Worm (Caenorhabditis elegans) whole organism, young adult: ENCODE data around the gene cbp-2.

Source experiments
- B0035.1 ChIP-seq: sonication (generic microtip); optimal IDR thresholded peaks from 2 replicates; lab custom pipeline; 2016; ENCODE audit warnings: missing genetic modification characterization, mild to moderate bottlenecking, missing compliant biosample characterization, missing genotype, missing genetic modification reagents
- F10E7.11 ChIP-seq: sonication (generic microtip); optimal IDR thresholded peaks from 2 replicates; lab custom pipeline; 2017; ENCODE audit warnings: mild to moderate bottlenecking, missing genetic modification characterization, moderate library complexity, missing compliant biosample characterization
- F39B2.1 ChIP-seq: fragments of 200-800 bp; sonication (Bioruptor generic); IDR thresholded peaks from 2 replicates; pipeline ENCODE4 v1.3.6; 2022; ENCODE audit warnings: missing genetic modification reagents, missing genetic modification characterization, missing compliant biosample characterization
- F55B11.4 ChIP-seq: sonication (generic microtip); optimal IDR thresholded peaks from 2 replicates; lab custom pipeline; 2016; ENCODE audit warnings: missing compliant biosample characterization, missing genetic modification characterization, borderline replicate concordance; ENCODE audit not compliant: insufficient read depth
- F57A8.1 ChIP-seq: fragments of 200-800 bp; sonication (Bioruptor generic); optimal IDR thresholded peaks from 2 replicates; lab custom pipeline; 2018; ENCODE audit warnings: mild to moderate bottlenecking, missing genetic modification characterization, moderate library complexity, missing compliant biosample characterization
- F57C9.4 ChIP-seq: sonication (generic microtip); optimal IDR thresholded peaks from 2 replicates; lab custom pipeline; 2017; ENCODE audit warnings: mild to moderate bottlenecking, missing genetic modification characterization, missing compliant biosample characterization
- Y53F4B.3 ChIP-seq: fragments of 200-800 bp; sonication (Bioruptor generic); IDR thresholded peaks from 2 replicates; pipeline ENCODE4 v1.3.6; 2022; ENCODE audit warnings: missing genetic modification reagents, missing genetic modification characterization, missing compliant biosample characterization
- Y53G8AR.9 ChIP-seq: fragments of 200-800 bp; sonication (Bioruptor generic); conservative IDR thresholded peaks from 2 replicates; pipeline ENCODE4 v1.3.6; 2022; ENCODE audit warnings: missing genetic modification reagents, missing genetic modification characterization, missing compliant biosample characterization
- Y56A3A.18 ChIP-seq: fragments of 200-800 bp; sonication (Bioruptor generic); IDR thresholded peaks from 2 replicates; pipeline ENCODE4 v1.3.6; 2022; ENCODE audit warnings: missing genetic modification reagents, missing genetic modification characterization, missing compliant biosample characterization
- Y67H2A.10 ChIP-seq: fragments of 200-800 bp; sonication (Bioruptor generic); conservative IDR thresholded peaks from 2 replicates; pipeline ENCODE4 v1.3.6; 2022; ENCODE audit warnings: missing genetic modification reagents, missing genetic modification characterization, missing compliant biosample characterization
- attf-6 ChIP-seq: fragments of 200-800 bp; sonication (Bioruptor generic); IDR thresholded peaks from 2 replicates; pipeline ENCODE4 v1.3.6; 2022; ENCODE audit warnings: missing genetic modification reagents, missing genetic modification characterization, missing compliant biosample characterization
- cebp-1 ChIP-seq, 2 experiments: fragments of 200-800 bp in 1 of 2; sonication (Bioruptor generic) in 1 of 2; sonication (generic microtip) in 1 of 2; IDR thresholded peaks in 1 of 2; optimal IDR thresholded peaks in 1 of 2; 2 replicates each; pipeline versions ENCODE4 v1.3.6 to Lab custom; 2017 to 2022; ENCODE audit warnings: missing compliant biosample characterization in 2 of 2, missing genetic modification characterization in 2 of 2, mild to moderate bottlenecking in 1 of 2, missing genetic modification reagents in 1 of 2, moderate library complexity in 1 of 2
- cebp-2 ChIP-seq: fragments of 200-800 bp; sonication (Bioruptor generic); IDR thresholded peaks from 2 replicates; pipeline ENCODE4 v1.3.6; 2022; ENCODE audit warnings: missing genetic modification characterization, missing compliant biosample characterization
- ceh-100 ChIP-seq: fragments of 200-800 bp; sonication (Bioruptor generic); IDR thresholded peaks from 2 replicates; pipeline ENCODE4 v1.3.6; 2022; ENCODE audit warnings: missing genetic modification reagents, missing genetic modification characterization, missing compliant biosample characterization
- ceh-27 ChIP-seq: fragments of 200-800 bp; sonication (Bioruptor generic); optimal IDR thresholded peaks from 2 replicates; lab custom pipeline; 2018; ENCODE audit warnings: mild to moderate bottlenecking, missing genetic modification characterization, moderate library complexity, missing compliant biosample characterization
- ceh-40 ChIP-seq: fragments of 200-800 bp; sonication (Bioruptor generic); IDR thresholded peaks from 2 replicates; pipeline ENCODE4 v1.3.6; 2022; ENCODE audit warnings: missing genetic modification characterization, missing compliant biosample characterization
- chd-7 ChIP-seq: sonication (generic microtip); optimal IDR thresholded peaks from 2 replicates; lab custom pipeline; 2016; ENCODE audit warnings: mild to moderate bottlenecking, missing genetic modification characterization, moderate library complexity, missing compliant biosample characterization
- dox-1 ChIP-seq: fragments of 200-800 bp; sonication (Bioruptor generic); IDR thresholded peaks from 2 replicates; pipeline ENCODE4 v1.3.6; 2022; ENCODE audit warnings: missing genetic modification reagents, missing genetic modification characterization, missing compliant biosample characterization
- dpff-1 ChIP-seq: sonication (generic microtip); optimal IDR thresholded peaks from 2 replicates; lab custom pipeline; 2017; ENCODE audit warnings: mild to moderate bottlenecking, missing genetic modification characterization, missing compliant biosample characterization
- ekl-4 ChIP-seq: fragments of 200-800 bp; sonication (Bioruptor generic); IDR thresholded peaks from 2 replicates; pipeline ENCODE4 v1.3.6; 2022; ENCODE audit warnings: missing genetic modification reagents, missing genetic modification characterization, missing compliant biosample characterization
- him-1 ChIP-seq: sonication (generic microtip); optimal IDR thresholded peaks from 2 replicates; lab custom pipeline; 2016; ENCODE audit warnings: missing genotype, missing genetic modification reagents, missing genetic modification characterization, missing compliant biosample characterization
- hlh-26 ChIP-seq: fragments of 200-800 bp; sonication (Bioruptor generic); conservative IDR thresholded peaks from 2 replicates; pipeline ENCODE4 v1.3.6; 2022; ENCODE audit warnings: missing genetic modification reagents, missing genetic modification characterization, missing compliant biosample characterization
- let-526 ChIP-seq: fragments of 200-800 bp; sonication (Bioruptor generic); IDR thresholded peaks from 2 replicates; pipeline ENCODE4 v1.3.6; 2022; ENCODE audit warnings: missing genetic modification reagents, missing genetic modification characterization, missing compliant biosample characterization
- let-607 ChIP-seq, 2 experiments: fragments of 200-800 bp in 1 of 2; sonication (Bioruptor generic) in 1 of 2; sonication (generic microtip) in 1 of 2; optimal IDR thresholded peaks; 2 replicates each; lab custom pipeline; 2016 to 2018; ENCODE audit warnings: mild to moderate bottlenecking in 2 of 2, missing compliant biosample characterization in 2 of 2, missing genetic modification characterization in 2 of 2, moderate library complexity in 2 of 2, missing genotype in 1 of 2
- lin-26 ChIP-seq: fragments of 200-800 bp; sonication (Bioruptor generic); IDR thresholded peaks from 2 replicates; pipeline ENCODE4 v1.3.6; 2022; ENCODE audit warnings: missing genetic modification reagents, missing genetic modification characterization, missing compliant biosample characterization
- lin-35 ChIP-seq, 3 experiments: fragments of 150-350 bp in 2 of 3; sonication (generic microtip) in 1 of 3; optimal IDR thresholded peaks; 2 replicates each; lab custom pipeline; 2014 to 2018; ENCODE audit warnings: missing biosample characterization in 3 of 3, missing genetic modification characterization in 3 of 3, missing genetic modification reagents in 3 of 3
- lsy-27 ChIP-seq: sonication (generic microtip); optimal IDR thresholded peaks from 2 replicates; lab custom pipeline; 2017; ENCODE audit warnings: missing genetic modification characterization, mild to moderate bottlenecking, missing compliant biosample characterization, antibody characterized with exemption, missing genotype, borderline replicate concordance; ENCODE audit not compliant: insufficient read depth
- madf-3 ChIP-seq: fragments of 200-800 bp; sonication (Bioruptor generic); IDR thresholded peaks from 2 replicates; pipeline ENCODE4 v1.3.6; 2022; ENCODE audit warnings: missing genetic modification reagents, missing genetic modification characterization, missing compliant biosample characterization
- madf-8 ChIP-seq: fragments of 200-800 bp; sonication (Bioruptor generic); conservative IDR thresholded peaks from 2 replicates; pipeline ENCODE4 v1.3.6; 2022; ENCODE audit warnings: missing genetic modification reagents, missing genetic modification characterization, missing compliant biosample characterization
- mel-28 ChIP-seq: sonication (generic microtip); optimal IDR thresholded peaks from 2 replicates; lab custom pipeline; 2016; ENCODE audit warnings: borderline replicate concordance, mild to moderate bottlenecking, missing genetic modification characterization, missing compliant biosample characterization
- nfya-1 ChIP-seq: sonication (generic microtip); optimal IDR thresholded peaks from 2 replicates; lab custom pipeline; 2017; ENCODE audit warnings: antibody characterized with exemption, missing compliant biosample characterization, missing genetic modification characterization, borderline replicate concordance; ENCODE audit not compliant: insufficient read depth
- nfya-2 ChIP-seq: fragments of 200-800 bp; sonication (Bioruptor generic); IDR thresholded peaks from 2 replicates; pipeline ENCODE4 v1.3.6; 2022; ENCODE audit warnings: missing genetic modification reagents, missing genetic modification characterization, missing compliant biosample characterization
- nhr-80 ChIP-seq: sonication (generic microtip); optimal IDR thresholded peaks from 2 replicates; lab custom pipeline; 2016; ENCODE audit warnings: missing genetic modification characterization, missing compliant biosample characterization
- rpc-1 ChIP-seq, 2 experiments: fragments of 150-350 bp in 1 of 2; sonication (generic microtip) in 1 of 2; optimal IDR thresholded peaks; 2 replicates each; lab custom pipeline; 2014 to 2018; ENCODE audit warnings: missing biosample characterization in 1 of 2, missing genetic modification characterization in 1 of 2, missing genetic modification reagents in 1 of 2, missing genotype in 1 of 2
- sdz-38 ChIP-seq: sonication (generic microtip); optimal IDR thresholded peaks from 2 replicates; lab custom pipeline; 2016; ENCODE audit warnings: missing genotype, missing genetic modification characterization, missing compliant biosample characterization
- snpc-1.1 ChIP-seq: sonication (generic microtip); optimal IDR thresholded peaks from 2 replicates; lab custom pipeline; 2017; ENCODE audit warnings: missing genetic modification characterization, mild to moderate bottlenecking, missing compliant biosample characterization, antibody characterized with exemption, moderate library complexity, missing genotype, missing genetic modification reagents; ENCODE audit not compliant: insufficient read depth
- snpc-3.4 ChIP-seq: sonication (generic microtip); optimal IDR thresholded peaks from 2 replicates; lab custom pipeline; 2017; ENCODE audit warnings: missing genetic modification characterization, mild to moderate bottlenecking, missing compliant biosample characterization, antibody characterized with exemption, moderate library complexity, missing genotype, missing genetic modification reagents
- tbx-9 ChIP-seq: sonication (generic microtip); optimal IDR thresholded peaks from 2 replicates; lab custom pipeline; 2016; ENCODE audit warnings: borderline replicate concordance, missing genetic modification characterization, inconsistent platforms, missing compliant biosample characterization
- unc-130 ChIP-seq: sonication (generic microtip); optimal IDR thresholded peaks from 2 replicates; lab custom pipeline; 2016; ENCODE audit warnings: missing genetic modification reagents, missing genetic modification characterization, missing compliant biosample characterization
- unc-62 ChIP-seq: fragments of 150-350 bp; optimal IDR thresholded peaks from 2 replicates; lab custom pipeline; 2014; ENCODE audit warnings: missing biosample characterization, missing genetic modification reagents, missing genetic modification characterization
- zim-3 ChIP-seq: sonication (generic microtip); optimal IDR thresholded peaks from 2 replicates; lab custom pipeline; 2017; ENCODE audit warnings: mild to moderate bottlenecking, missing genetic modification characterization, moderate library complexity, missing compliant biosample characterization
- ztf-6 ChIP-seq: fragments of 200-800 bp; sonication (Bioruptor generic); IDR thresholded peaks from 2 replicates; pipeline ENCODE4 v1.3.6; 2022; ENCODE audit warnings: missing genetic modification reagents, missing genetic modification characterization, missing compliant biosample characterization

The cbp-2 gene

ce11 chrIII:9876951-9877350 lies 46.0 kb upstream of the cbp-2 start, which contains the start of gene ZK757.10 (continued):
- TF ChIP-seq F57C9.4 (tag; lab: Kevin White, UChicago) (no peak), F39B2.1 (GFP tag; lab: Robert Waterston, UW) (no peak), Y67H2A.10 (GFP tag; lab: Robert Waterston, UW) (no peak), Y53G8AR.9 (GFP tag; lab: Robert Waterston, UW) (no peak), ztf-6 (GFP tag; lab: Robert Waterston, UW) (no peak)

ce11 chrIII:9878828-9879227 lies 44.1 kb upstream of the cbp-2 start, which contains the start of gene ZK757.2:
Gene ZK757.2 (minus strand): TSS chrIII:9878928.
- TF ChIP-seq ceh-100 (GFP tag; lab: Robert Waterston, UW) (no peak), unc-130 (GFP tag; lab: Kevin White, UChicago) (no peak), Y53F4B.3 (no peak), nfya-2 (GFP tag; lab: Robert Waterston, UW) (no peak), Y56A3A.18 (no peak), ekl-4 (GFP tag; lab: Robert Waterston, UW) (no peak), dox-1 (GFP tag; lab: Robert Waterston, UW) (no peak), ceh-40 (GFP tag; lab: Robert Waterston, UW) (no peak), dpff-1 (tag; lab: Kevin White, UChicago) (no peak), let-526 (GFP tag; lab: Robert Waterston, UW) (no peak), nhr-80 (tag; lab: Kevin White, UChicago) (no peak), him-1 (tag; lab: Kevin White, UChicago) (no peak), lsy-27 (no peak), snpc-3.4 (no peak), madf-3 (GFP tag; lab: Robert Waterston, UW) (no peak), Y67H2A.10 (GFP tag; lab: Robert Waterston, UW) (no peak), F10E7.11 (no peak), rpc-1 (optimal IDR thresholded peaks at IDR 0.05; lab: Kevin White, UChicago) (no peak), rpc-1 (tag; optimal IDR thresholded peaks at IDR 0.05; lab: Kevin White, UChicago) (no peak), F39B2.1 (GFP tag; lab: Robert Waterston, UW) (no peak), cebp-1 (GFP tag; IDR thresholded peaks at IDR 0.05; lab: Robert Waterston, UW) (no peak), cebp-1 (tag; optimal IDR thresholded peaks at IDR 0.05; lab: Kevin White, UChicago) (no peak)

DNA sequence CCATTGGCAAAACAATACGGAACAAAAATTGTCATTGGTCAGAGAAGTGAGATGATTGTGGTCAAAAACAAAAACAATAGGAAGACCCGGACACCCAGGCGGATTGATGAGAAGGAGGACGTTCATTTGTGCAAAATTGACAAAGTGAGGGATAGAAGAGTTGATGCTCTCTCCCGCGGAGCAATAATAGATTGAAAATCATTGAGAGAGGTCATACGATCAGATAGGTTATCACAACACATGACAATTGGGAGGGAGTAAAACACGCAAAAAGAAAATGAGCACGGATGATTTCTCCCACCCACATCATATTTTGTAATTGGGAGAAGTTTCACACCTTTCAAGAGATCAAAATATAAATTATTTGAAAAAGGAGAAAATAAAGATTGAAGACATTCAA lies 37.4 kb upstream of the cbp-2 start:
- no peak for TF ChIP-seq snpc-1.1 (tag; lab: Kevin White, UChicago)
- no peak for TF ChIP-seq lin-35 (GFP tag; optimal IDR thresholded peaks at IDR 0.05; lab: Kevin White, UChicago)
- TF ChIP-seq mel-28 (tag; lab: Kevin White, UChicago): no peak
- TF ChIP-seq chd-7: no peak
- no peak for TF ChIP-seq B0035.1 (tag; lab: Kevin White, UChicago)
- no peak for TF ChIP-seq F57A8.1 (GFP tag; lab: Kevin White, UChicago)

DNA sequence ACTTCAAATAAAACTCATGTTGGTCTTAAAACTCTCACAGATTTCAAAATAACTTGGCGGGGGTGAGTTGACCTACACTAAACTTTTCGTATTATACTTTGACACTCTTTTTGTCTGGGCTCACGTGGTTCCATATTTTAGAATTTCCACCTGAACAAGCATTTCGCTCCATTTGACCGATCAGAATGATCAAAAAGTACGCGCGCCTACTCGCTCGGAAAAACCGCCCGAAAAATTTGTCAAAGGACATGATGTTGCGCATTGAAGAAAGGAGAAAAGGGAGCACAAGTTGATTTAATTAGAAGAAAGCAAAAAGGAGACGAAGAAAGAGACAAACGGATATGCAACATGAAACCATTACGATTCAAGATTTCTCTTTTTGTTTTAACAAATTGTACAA lies 36.7 kb upstream of the cbp-2 start:
- TF ChIP-seq nfya-1 (no peak), B0035.1 (tag; lab: Kevin White, UChicago) (no peak), cebp-2 (GFP tag; lab: Robert Waterston, UW) (no peak), madf-8 (GFP tag; lab: Robert Waterston, UW) (no peak), sdz-38 (tag; lab: Kevin White, UChicago) (no peak), cebp-1 (GFP tag; IDR thresholded peaks at IDR 0.05; lab: Robert Waterston, UW) (no peak), cebp-1 (tag; optimal IDR thresholded peaks at IDR 0.05; lab: Kevin White, UChicago) (no peak), attf-6 (GFP tag; lab: Robert Waterston, UW) (no peak), F39B2.1 (GFP tag; lab: Robert Waterston, UW) (no peak), zim-3 (no peak), lin-26 (no peak), F55B11.4 (tag; lab: Kevin White, UChicago) (no peak), unc-62 (GFP tag; lab: Kevin White, UChicago) (no peak), ceh-27 (GFP tag; lab: Kevin White, UChicago) (no peak), tbx-9 (tag; lab: Kevin White, UChicago) (no peak), hlh-26 (no peak), let-607 (tag; optimal IDR thresholded peaks at IDR 0.05; lab: Kevin White, UChicago) (no peak)
